Fruit fly (Drosophila melanogaster): ENCODE measurements around the gene Bdp1.

Bdp1 gene

dm6 chr2L:13382351-13383029, 8.8 kb upstream of the Bdp1 start, which contains the start of gene loqs:
Gene loqs (plus strand): TSS chr2L:13382652.
- no peak for TF ChIP-seq D1 (tag; optimal IDR thresholded peaks at IDR 0.05)
- TF ChIP-seq CG14655 (GFP tag; optimal IDR thresholded peaks at IDR 0.05): no peak
- TF ChIP-seq CG8159 (tag; optimal IDR thresholded peaks at IDR 0.05): no peak
- TF ChIP-seq CG9948 (tag; optimal IDR thresholded peaks at IDR 0.05): no peak
- no peak for TF ChIP-seq CG13204 (GFP tag; optimal IDR thresholded peaks at IDR 0.05)
- no peak for TF ChIP-seq CG15710 (tag; optimal IDR thresholded peaks at IDR 0.05)
- TF ChIP-seq gl (tag; optimal IDR thresholded peaks at IDR 0.05): no peak
- TF ChIP-seq EcR (GFP tag; optimal IDR thresholded peaks at IDR 0.05): no peak
- TF ChIP-seq rn (GFP tag; IDR thresholded peaks at IDR 0.05): no peak

- TF ChIP-seq Pif1A (GFP tag; optimal IDR thresholded peaks at IDR 0.05) (no peak), CG13204 (GFP tag; optimal IDR thresholded peaks at IDR 0.05) (no peak), EcR (GFP tag; optimal IDR thresholded peaks at IDR 0.05) (no peak), Ets98B (GFP tag; IDR thresholded peaks at IDR 0.05) (peak; percentile 34; the same call in 1 of the 2 replicates), CG34367 (tag; optimal IDR thresholded peaks at IDR 0.05) (no peak), CG8159 (tag; optimal IDR thresholded peaks at IDR 0.05) (no peak), CG9948 (tag; optimal IDR thresholded peaks at IDR 0.05) (peak; percentile 58), D1 (tag; optimal IDR thresholded peaks at IDR 0.05) (no peak), CG10348 (GFP tag; IDR thresholded peaks at IDR 0.05) (0 out of 2 replicates have a peak, but pooled peaks have one; percentile 22), gl (tag; optimal IDR thresholded peaks at IDR 0.05) (no peak), CG8301 (tag; optimal IDR thresholded peaks at IDR 0.05) (no peak), CG12605 (GFP tag; IDR thresholded peaks at IDR 0.05) (no peak), rn (GFP tag; IDR thresholded peaks at IDR 0.05) (no peak), CG15710 (tag; optimal IDR thresholded peaks at IDR 0.05) (peak; percentile 86), CG32121 (GFP tag; IDR thresholded peaks at IDR 0.05) (peak; percentile 36; the same call in 1 of the 2 replicates), Snoo (tag; optimal IDR thresholded peaks at IDR 0.05) (peak; percentile 57), CG14655 (GFP tag; optimal IDR thresholded peaks at IDR 0.05) (no peak), CG17806 (tag; optimal IDR thresholded peaks at IDR 0.05) (peak; percentile 38), CG4496 (GFP tag; IDR thresholded peaks at IDR 0.05) (no peak), fd96Ca (GFP tag; IDR thresholded peaks at IDR 0.05) (0 out of 3 replicates have a peak, but pooled peaks have one; percentile 43), Pif1B (GFP tag; optimal IDR thresholded peaks at IDR 0.05) (no peak)
These were observed 4.8 kb upstream of the Bdp1 start, which contains the start of the genes CG9302 and beta'COP for dm6 chr2L:13378488-13378964. Gene CG9302 (minus strand): TSS chr2L:13378538. Gene beta'COP (plus strand): TSS chr2L:13378902.

- TF ChIP-seq EcR (GFP tag; optimal IDR thresholded peaks at IDR 0.05): no peak
- TF ChIP-seq CG14655 (GFP tag; optimal IDR thresholded peaks at IDR 0.05): no peak
These were observed 2.4 kb upstream of the Bdp1 start for dm6 chr2L:13376086-13376485.

DNA sequence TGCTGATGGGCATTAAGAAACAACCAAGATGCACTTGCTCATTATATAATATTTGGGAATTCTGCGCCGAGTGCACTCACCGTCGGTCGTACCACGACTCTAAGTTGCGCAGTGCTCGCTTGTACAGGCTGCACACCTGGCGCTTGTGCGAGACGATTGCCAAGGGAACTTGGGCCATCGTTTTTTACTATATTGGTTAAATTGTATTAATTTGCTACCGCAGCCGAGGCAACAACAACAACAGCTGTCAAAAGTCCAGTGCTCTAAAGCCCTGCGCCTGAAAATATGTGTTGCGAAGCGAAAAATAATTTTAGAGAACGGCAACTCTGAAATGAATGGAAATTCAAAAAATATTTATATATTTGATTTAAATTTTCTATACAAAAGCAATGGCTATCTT, 2.9 kb downstream of the Bdp1 start, which contains the start of gene ND-B22:
Gene ND-B22, minus strand, starts transcription at position 349 of the 400 bp plus-strand sequence.
- TF ChIP-seq Snoo (tag; optimal IDR thresholded peaks at IDR 0.05) (peak; percentile 38), CG32121 (GFP tag; IDR thresholded peaks at IDR 0.05) (no peak), CG15710 (tag; optimal IDR thresholded peaks at IDR 0.05) (peak; percentile 17)

dm6 chr2L:13368940-13369339, 4.8 kb downstream of the Bdp1 start, which contains the start of gene CG31855:
Gene CG31855 (plus strand): TSS chr2L:13369204.
- TF ChIP-seq CG4496 (GFP tag; IDR thresholded peaks at IDR 0.05) (peak; percentile 58; the same call in 2 of the 3 replicates), Ets98B (GFP tag; IDR thresholded peaks at IDR 0.05) (peak; percentile 83), CG32121 (GFP tag; IDR thresholded peaks at IDR 0.05) (peak; percentile 59), CG10348 (GFP tag; IDR thresholded peaks at IDR 0.05) (no peak), fd96Ca (GFP tag; IDR thresholded peaks at IDR 0.05) (no peak; the same call in 2 of the 3 replicates), CG8301 (tag; optimal IDR thresholded peaks at IDR 0.05) (peak; percentile 65), rn (GFP tag; IDR thresholded peaks at IDR 0.05) (peak; percentile 41; the same call in 1 of the 2 replicates), D1 (tag; optimal IDR thresholded peaks at IDR 0.05) (peak; percentile 58), CG8159 (tag; optimal IDR thresholded peaks at IDR 0.05) (peak; percentile 66), CG34367 (tag; optimal IDR thresholded peaks at IDR 0.05) (peak; percentile 59), CG9948 (tag; optimal IDR thresholded peaks at IDR 0.05) (peak; percentile 39), CG14655 (GFP tag; optimal IDR thresholded peaks at IDR 0.05) (no peak), CG15710 (tag; optimal IDR thresholded peaks at IDR 0.05) (peak; percentile 76), Pif1A (GFP tag; optimal IDR thresholded peaks at IDR 0.05) (peak; percentile 84), gl (tag; optimal IDR thresholded peaks at IDR 0.05) (peak; percentile 25), Pif1B (GFP tag; optimal IDR thresholded peaks at IDR 0.05) (peak; percentile 71), Snoo (tag; optimal IDR thresholded peaks at IDR 0.05) (peak; percentile 74), CG12605 (GFP tag; IDR thresholded peaks at IDR 0.05) (peak; percentile 63), EcR (GFP tag; optimal IDR thresholded peaks at IDR 0.05) (no peak), CG17806 (tag; optimal IDR thresholded peaks at IDR 0.05) (peak; percentile 65), CG13204 (GFP tag; optimal IDR thresholded peaks at IDR 0.05) (no peak)

DNA sequence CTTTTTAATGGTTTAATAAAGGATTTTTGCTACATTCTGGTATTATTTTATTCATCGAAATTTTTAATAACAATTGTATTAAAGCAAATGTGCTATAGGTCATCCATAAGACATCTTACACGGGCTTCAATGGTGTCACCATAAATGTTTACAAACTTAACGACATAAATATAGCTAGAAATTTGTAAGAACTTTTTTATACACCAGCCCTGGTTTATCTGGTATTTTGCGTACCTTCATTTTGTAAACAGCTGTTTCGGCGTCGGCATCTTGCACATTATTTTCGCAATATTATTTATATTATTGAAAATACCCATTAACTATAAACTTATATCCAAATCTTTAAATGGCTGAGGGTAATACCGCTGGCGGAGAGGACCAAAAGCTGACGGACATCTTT, 6.3 kb downstream of the Bdp1 start, which contains the start of gene Tap42:
Gene Tap42, plus strand, starts transcription at position 240 of the 400 bp plus-strand sequence.
- TF ChIP-seq CG13204 (GFP tag; optimal IDR thresholded peaks at IDR 0.05): no peak
- TF ChIP-seq Pif1B (GFP tag; optimal IDR thresholded peaks at IDR 0.05): no peak
- TF ChIP-seq CG8301 (tag; optimal IDR thresholded peaks at IDR 0.05): no peak
- no peak for TF ChIP-seq CG12605 (GFP tag; IDR thresholded peaks at IDR 0.05)
- TF ChIP-seq CG34367 (tag; optimal IDR thresholded peaks at IDR 0.05): no peak
- TF ChIP-seq CG32121 (GFP tag; IDR thresholded peaks at IDR 0.05): no peak

Data from whole organism, pupa.